Worm (Caenorhabditis elegans) whole organism, L2 larva: ENCODE measurements around the gene srg-38.

Source experiments
- Y55F3AM.14 ChIP-seq: fragments of 200-800 bp; sonication (Bioruptor generic); optimal IDR thresholded peaks from 2 replicates; lab custom pipeline; 2018; ENCODE audit warnings: mild to moderate bottlenecking, missing genetic modification characterization, missing compliant biosample characterization
- ceh-82 ChIP-seq: fragments of 150-350 bp; optimal IDR thresholded peaks from 2 replicates; lab custom pipeline; 2014; ENCODE audit warnings: missing biosample characterization, missing genetic modification characterization
- elt-1 ChIP-seq: fragments of 150-350 bp; optimal IDR thresholded peaks from 2 replicates; lab custom pipeline; 2014; ENCODE audit warnings: missing biosample characterization, missing genetic modification characterization
- lsy-2 ChIP-seq, 2 experiments: fragments of 150-350 bp in 1 of 2; sonication (generic microtip) in 1 of 2; optimal IDR thresholded peaks; 2 replicates each; lab custom pipeline; 2014 to 2017; ENCODE audit warnings: missing biosample characterization in 2 of 2, missing genetic modification characterization in 2 of 2
- nhr-237 ChIP-seq: fragments of 150-350 bp; optimal IDR thresholded peaks from 2 replicates; lab custom pipeline; 2014; ENCODE audit warnings: missing biosample characterization, missing genetic modification characterization
- unc-62 ChIP-seq: fragments of 150-350 bp; optimal IDR thresholded peaks from 2 replicates; lab custom pipeline; 2014; ENCODE audit warnings: missing biosample characterization, missing genetic modification reagents, missing genetic modification characterization

DNA sequence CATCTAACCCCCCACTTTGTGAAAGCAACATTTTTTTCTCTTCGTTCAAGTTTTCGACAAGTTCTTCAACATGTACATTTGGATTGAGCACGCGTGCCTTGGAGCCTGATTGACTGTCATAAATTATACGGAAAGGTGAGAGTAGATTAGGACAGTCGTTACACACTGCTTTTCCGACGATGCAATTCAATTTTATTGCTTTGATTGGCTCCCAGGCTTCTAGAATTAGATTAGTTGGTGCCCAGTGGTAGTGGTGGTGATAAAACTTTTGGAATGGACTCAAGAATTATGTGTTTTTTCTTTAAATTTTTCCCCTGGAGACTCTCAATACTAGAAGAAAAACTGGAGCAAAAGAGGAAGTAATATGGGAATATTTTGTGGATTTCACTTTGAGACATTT, 49.0 kb upstream of the srg-38 start:
- TF ChIP-seq nhr-237 (tag; lab: Kevin White, UChicago) (no peak), Y55F3AM.14 (GFP tag; lab: Kevin White, UChicago) (no peak), elt-1 (tag; lab: Kevin White, UChicago) (no peak), lsy-2 (tag; optimal IDR thresholded peaks at IDR 0.05; lab: Kevin White, UChicago) (no peak), ceh-82 (tag; lab: Kevin White, UChicago) (no peak), unc-62 (no peak)
